Worm (Caenorhabditis elegans) whole organism, L1 larva: ENCODE data around the gene pis-1.

Source experiments
- dpl-1 ChIP-seq, 3 experiments: fragments of 150-350 bp in 2 of 3; sonication (generic microtip) in 1 of 3; optimal IDR thresholded peaks; 2 replicates each; lab custom pipeline; 2014 to 2017; ENCODE audit warnings: missing biosample characterization in 3 of 3, missing genetic modification characterization in 3 of 3, missing genetic modification reagents in 3 of 3
- fos-1 ChIP-seq: fragments of 150-350 bp; optimal IDR thresholded peaks from 2 replicates; lab custom pipeline; 2014; ENCODE audit warnings: missing biosample characterization, missing genetic modification characterization
- snpc-4 ChIP-seq: fragments of 150-350 bp; optimal IDR thresholded peaks from 2 replicates; lab custom pipeline; 2014; ENCODE audit warnings: missing biosample characterization, missing genetic modification characterization
- unc-130 ChIP-seq: fragments of 150-350 bp; optimal IDR thresholded peaks from 2 replicates; lab custom pipeline; 2017; ENCODE audit warnings: missing biosample characterization, missing genetic modification characterization, inconsistent platforms
- unc-62 ChIP-seq: fragments of 150-350 bp; optimal IDR thresholded peaks from 2 replicates; lab custom pipeline; 2014; ENCODE audit warnings: missing biosample characterization, missing genetic modification reagents, missing genetic modification characterization
- ztf-11 ChIP-seq, 2 experiments: sonication (generic microtip); optimal IDR thresholded peaks; 2 replicates each; lab custom pipeline; 2016 to 2017; ENCODE audit warnings: missing genetic modification characterization in 2 of 2, missing biosample characterization in 1 of 2, missing compliant biosample characterization in 1 of 2

DNA sequence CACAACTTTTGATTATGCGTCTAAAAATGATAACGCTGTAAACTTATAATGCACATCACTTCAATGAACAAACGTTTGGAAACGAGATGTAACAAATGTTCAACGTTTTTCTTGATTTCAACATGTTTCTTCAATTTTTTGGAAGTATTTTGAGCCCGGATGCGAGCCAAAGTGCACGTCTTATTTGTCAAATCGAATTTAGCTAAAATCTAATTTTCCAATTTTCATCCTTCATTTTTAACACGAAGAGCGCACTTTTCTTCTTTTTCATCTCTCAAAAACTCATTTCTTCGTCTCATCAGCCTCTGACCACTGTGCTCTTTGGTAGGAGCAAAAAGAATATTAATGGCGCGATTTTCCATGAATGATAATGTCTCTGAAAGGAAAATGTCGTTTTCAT lies 1.9 kb upstream of the pis-1 start:
- TF ChIP-seq fos-1, result no peak
- TF ChIP-seq unc-62 (GFP tag; lab: Kevin White, UChicago), result no peak
- TF ChIP-seq unc-130, result no peak
- TF ChIP-seq snpc-4 (tag; lab: Kevin White, UChicago), result no peak
- TF ChIP-seq ztf-11 (tag; optimal IDR thresholded peaks at IDR 0.05; lab: Kevin White, UChicago), result no peak
- no peak for TF ChIP-seq dpl-1 (GFP tag; optimal IDR thresholded peaks at IDR 0.05; lab: Kevin White, UChicago)
